Worm (Caenorhabditis elegans) whole organism, L3 larva: ENCODE results near the gene T24C2.5.

Experiments used
- ceh-16 ChIP-seq: sonication (generic microtip); optimal IDR thresholded peaks from 2 replicates; lab custom pipeline; 2017; ENCODE audit warnings: missing biosample characterization, missing genetic modification characterization
- ceh-28 ChIP-seq: fragments of 150-350 bp; optimal IDR thresholded peaks from 2 replicates; lab custom pipeline; 2014; ENCODE audit warnings: missing biosample characterization, missing genetic modification reagents, missing genetic modification characterization
- ceh-82 ChIP-seq: fragments of 150-350 bp; optimal IDR thresholded peaks from 2 replicates; lab custom pipeline; 2014; ENCODE audit warnings: missing biosample characterization, missing genetic modification characterization
- ceh-9 ChIP-seq: sonication (generic microtip); optimal IDR thresholded peaks from 2 replicates; lab custom pipeline; 2018; ENCODE audit warnings: missing biosample characterization, missing genetic modification characterization
- daf-12 ChIP-seq: fragments of 150-350 bp; optimal IDR thresholded peaks from 2 replicates; lab custom pipeline; 2014; ENCODE audit warnings: missing biosample characterization, missing genetic modification reagents, missing genetic modification characterization
- egl-27 ChIP-seq: sonication (generic microtip); optimal IDR thresholded peaks from 4 replicates; lab custom pipeline; 2017; ENCODE audit warnings: missing biosample characterization, missing genetic modification reagents, missing genetic modification characterization
- egl-5 ChIP-seq: fragments of 150-350 bp; optimal IDR thresholded peaks from 2 replicates; lab custom pipeline; 2017; ENCODE audit warnings: missing biosample characterization, missing genetic modification reagents, missing genetic modification characterization, inconsistent platforms
- elt-1 ChIP-seq: fragments of 150-350 bp; optimal IDR thresholded peaks from 2 replicates; lab custom pipeline; 2014; ENCODE audit warnings: missing biosample characterization, missing genetic modification characterization
- elt-2 ChIP-seq: sonication (generic microtip); optimal IDR thresholded peaks from 2 replicates; lab custom pipeline; 2016; ENCODE audit warnings: missing genetic modification reagents, mild to moderate bottlenecking, missing genetic modification characterization, missing compliant biosample characterization
- eor-1 ChIP-seq, 2 experiments: fragments of 150-350 bp; optimal IDR thresholded peaks; 2 replicates each; lab custom pipeline; 2014 to 2018; ENCODE audit warnings: missing biosample characterization in 2 of 2, missing genetic modification characterization in 2 of 2
- fkh-10 ChIP-seq: sonication (generic microtip); optimal IDR thresholded peaks from 2 replicates; lab custom pipeline; 2017; ENCODE audit warnings: missing biosample characterization, missing genetic modification reagents, missing genetic modification characterization
- fkh-2 ChIP-seq: fragments of 150-350 bp; optimal IDR thresholded peaks from 2 replicates; lab custom pipeline; 2014; ENCODE audit warnings: missing biosample characterization, missing genetic modification reagents, missing genetic modification characterization
- hmg-11 ChIP-seq: sonication (generic microtip); optimal IDR thresholded peaks from 2 replicates; lab custom pipeline; 2016; ENCODE audit warnings: missing genetic modification characterization, missing compliant biosample characterization
- jun-1 ChIP-seq: fragments of 150-350 bp; optimal IDR thresholded peaks from 2 replicates; lab custom pipeline; 2014; ENCODE audit warnings: missing biosample characterization, missing genetic modification reagents, missing genetic modification characterization
- lin-15B ChIP-seq: fragments of 150-350 bp; optimal IDR thresholded peaks from 2 replicates; lab custom pipeline; 2014; ENCODE audit warnings: missing biosample characterization, missing genetic modification characterization
- lin-39 ChIP-seq: fragments of 150-350 bp; optimal IDR thresholded peaks from 2 replicates; lab custom pipeline; 2018; ENCODE audit warnings: missing biosample characterization, missing genetic modification reagents, missing genetic modification characterization
- lsy-12 ChIP-seq: sonication (generic microtip); optimal IDR thresholded peaks from 2 replicates; lab custom pipeline; 2016; ENCODE audit warnings: mild to moderate bottlenecking, missing genetic modification characterization, missing compliant biosample characterization
- mdl-1 ChIP-seq: fragments of 150-350 bp; optimal IDR thresholded peaks from 2 replicates; lab custom pipeline; 2014; ENCODE audit warnings: missing biosample characterization, missing genetic modification characterization
- mml-1 ChIP-seq: fragments of 150-350 bp; sonication (generic microtip); optimal IDR thresholded peaks from 3 replicates; lab custom pipeline; 2014; ENCODE audit warnings: missing biosample characterization, missing genetic modification characterization
- nfya-1 ChIP-seq: sonication (generic microtip); optimal IDR thresholded peaks from 2 replicates; lab custom pipeline; 2017; ENCODE audit warnings: missing genetic modification characterization, mild to moderate bottlenecking, missing compliant biosample characterization, antibody characterized with exemption, moderate library complexity; ENCODE audit not compliant: insufficient read depth
- nhr-12 ChIP-seq: fragments of 150-350 bp; optimal IDR thresholded peaks from 2 replicates; lab custom pipeline; 2014; ENCODE audit warnings: missing biosample characterization, missing genetic modification characterization
- nhr-23 ChIP-seq: fragments of 150-350 bp; optimal IDR thresholded peaks from 2 replicates; lab custom pipeline; 2014; ENCODE audit warnings: missing biosample characterization, missing genetic modification reagents, missing genetic modification characterization
- nhr-237 ChIP-seq: fragments of 150-350 bp; optimal IDR thresholded peaks from 2 replicates; lab custom pipeline; 2014; ENCODE audit warnings: missing biosample characterization, missing genetic modification characterization
- nhr-25 ChIP-seq: sonication (generic microtip); optimal IDR thresholded peaks from 2 replicates; lab custom pipeline; 2017; ENCODE audit warnings: missing biosample characterization, missing genetic modification characterization
- nhr-28 ChIP-seq: fragments of 150-350 bp; optimal IDR thresholded peaks from 2 replicates; lab custom pipeline; 2014; ENCODE audit warnings: missing biosample characterization, missing genetic modification characterization
- nhr-43 ChIP-seq: sonication (generic microtip); optimal IDR thresholded peaks from 2 replicates; lab custom pipeline; 2016; ENCODE audit warnings: mild to moderate bottlenecking, missing genetic modification characterization, missing compliant biosample characterization; ENCODE audit not compliant: poor library complexity, severe bottlenecking
- nhr-67 ChIP-seq: fragments of 150-350 bp; optimal IDR thresholded peaks from 2 replicates; lab custom pipeline; 2014; ENCODE audit warnings: missing biosample characterization, missing genetic modification characterization
- nhr-76 ChIP-seq: fragments of 150-350 bp; sonication (generic microtip); optimal IDR thresholded peaks from 5 replicates; lab custom pipeline; 2014; ENCODE audit warnings: missing biosample characterization, missing genetic modification characterization
- nhr-77 ChIP-seq: fragments of 150-350 bp; optimal IDR thresholded peaks from 2 replicates; lab custom pipeline; 2014; ENCODE audit warnings: missing biosample characterization, missing genetic modification characterization
- pha-4 ChIP-seq: fragments of 150-350 bp; optimal IDR thresholded peaks from 2 replicates; lab custom pipeline; 2014; ENCODE audit warnings: missing biosample characterization, missing genetic modification reagents, missing genetic modification characterization
- pqm-1 ChIP-seq: fragments of 150-350 bp; optimal IDR thresholded peaks from 2 replicates; lab custom pipeline; 2017; ENCODE audit warnings: missing biosample characterization, missing genetic modification characterization, inconsistent platforms
- sea-2 ChIP-seq: fragments of 150-350 bp; sonication (generic microtip); optimal IDR thresholded peaks from 4 replicates; lab custom pipeline; 2014; ENCODE audit warnings: missing biosample characterization, missing genetic modification reagents, missing genetic modification characterization
- tbx-2 ChIP-seq: sonication (generic microtip); optimal IDR thresholded peaks from 2 replicates; lab custom pipeline; 2016; ENCODE audit warnings: mild to moderate bottlenecking, missing genetic modification characterization, missing compliant biosample characterization
- unc-39 ChIP-seq: sonication (generic microtip); optimal IDR thresholded peaks from 4 replicates; lab custom pipeline; 2017; ENCODE audit warnings: missing biosample characterization, missing genetic modification characterization
- unc-62 ChIP-seq: fragments of 150-350 bp; sonication (generic microtip); optimal IDR thresholded peaks from 4 replicates; lab custom pipeline; 2014; ENCODE audit warnings: missing biosample characterization, missing genetic modification reagents, missing genetic modification characterization
- zag-1 ChIP-seq: fragments of 150-350 bp; optimal IDR thresholded peaks from 2 replicates; lab custom pipeline; 2014; ENCODE audit warnings: missing biosample characterization, missing genetic modification characterization
- ztf-11 ChIP-seq: fragments of 150-350 bp; optimal IDR thresholded peaks from 2 replicates; lab custom pipeline; 2014; ENCODE audit warnings: missing biosample characterization, missing genetic modification characterization
- ztf-4 ChIP-seq: fragments of 150-350 bp; optimal IDR thresholded peaks from 2 replicates; lab custom pipeline; 2014; ENCODE audit warnings: missing biosample characterization, missing genetic modification characterization

T24C2.5 gene

ce11 chrX:14565245-14565644 is 31.0 kb downstream of the T24C2.5 start:
- TF ChIP-seq lin-39 (tag; lab: Kevin White, UChicago) (peak; percentile 9), unc-39 (tag; lab: Kevin White, UChicago) (no peak)

ce11 chrX:14566047-14566446 is 31.8 kb downstream of the T24C2.5 start:
- no peak for TF ChIP-seq fkh-10 (GFP tag; lab: Kevin White, UChicago)
- no peak for TF ChIP-seq nhr-76 (tag; lab: Kevin White, UChicago)
- TF ChIP-seq nhr-23 (tag; lab: Kevin White, UChicago), result peak; percentile 6
- no peak for TF ChIP-seq ztf-4 (tag; lab: Kevin White, UChicago)
- TF ChIP-seq eor-1 (tag; optimal IDR thresholded peaks at IDR 0.05; lab: Kevin White, UChicago), result no peak
- TF ChIP-seq hmg-11, result no peak
- TF ChIP-seq lin-39 (tag; lab: Kevin White, UChicago), result no peak
- TF ChIP-seq mdl-1 (tag; lab: Kevin White, UChicago), result no peak
- TF ChIP-seq elt-2 (tag; lab: Kevin White, UChicago), result no peak
- TF ChIP-seq ceh-82 (tag; lab: Kevin White, UChicago), result no peak
- TF ChIP-seq egl-27 (tag; lab: Kevin White, UChicago), result no peak
- TF ChIP-seq ceh-16 (tag; lab: Kevin White, UChicago), result no peak
- TF ChIP-seq egl-5 (tag; lab: Kevin White, UChicago), result peak; percentile 16
- TF ChIP-seq nhr-67 (tag; lab: Kevin White, UChicago), result no peak
- TF ChIP-seq sea-2 (GFP tag; lab: Kevin White, UChicago), result no peak

ce11 chrX:14568258-14568763 is 34.1 kb downstream of the T24C2.5 start:
- TF ChIP-seq nhr-25 (tag; lab: Kevin White, UChicago) (peak; percentile 13), elt-2 (tag; lab: Kevin White, UChicago) (peak; percentile 9), pqm-1 (peak; percentile 65), mdl-1 (tag; lab: Kevin White, UChicago) (no peak)
- TF ChIP-seq, all 47 proteins: peak for 3

ce11 chrX:14571277-14571676 is 37.1 kb downstream of the T24C2.5 start:
- no peak for TF ChIP-seq nhr-43 (tag; lab: Kevin White, UChicago)
- TF ChIP-seq ztf-4 (tag; lab: Kevin White, UChicago), result no peak
- TF ChIP-seq nhr-77 (tag; lab: Kevin White, UChicago), result no peak
- peak; percentile 15 for TF ChIP-seq pha-4 (tag; lab: Kevin White, UChicago)
- TF ChIP-seq ceh-9 (tag; lab: Kevin White, UChicago), result no peak
- TF ChIP-seq fkh-2, result no peak
- TF ChIP-seq pqm-1, result no peak
- TF ChIP-seq lin-39 (tag; lab: Kevin White, UChicago), result no peak
- TF ChIP-seq ztf-11 (tag; lab: Kevin White, UChicago), result no peak

ce11 chrX:14572419-14572818 is 38.2 kb downstream of the T24C2.5 start, which contains the start of gene lron-1:
Gene lron-1 (plus strand): TSS chrX:14572719.
- TF ChIP-seq lsy-12 (tag; lab: Kevin White, UChicago) (no peak), pha-4 (tag; lab: Kevin White, UChicago) (peak; percentile 39), nhr-12 (tag; lab: Kevin White, UChicago) (no peak), daf-12 (tag; lab: Kevin White, UChicago) (no peak)

- TF ChIP-seq nhr-28 (tag; lab: Kevin White, UChicago) (no peak), elt-1 (tag; lab: Kevin White, UChicago) (peak; percentile 96), nhr-77 (tag; lab: Kevin White, UChicago) (no peak), tbx-2 (no peak), nhr-237 (tag; lab: Kevin White, UChicago) (no peak), jun-1 (tag; lab: Kevin White, UChicago) (no peak), nhr-67 (tag; lab: Kevin White, UChicago) (no peak), lsy-12 (tag; lab: Kevin White, UChicago) (no peak), daf-12 (tag; lab: Kevin White, UChicago) (no peak), mml-1 (tag; lab: Kevin White, UChicago) (no peak), ceh-28 (tag; lab: Kevin White, UChicago) (peak; percentile 19), unc-62 (peak; percentile 6), fkh-2 (no peak), nfya-1 (tag; lab: Kevin White, UChicago) (no peak), nhr-43 (tag; lab: Kevin White, UChicago) (peak; percentile 37), nhr-23 (tag; lab: Kevin White, UChicago) (peak; percentile 99), zag-1 (no peak), lin-15B (tag; lab: Kevin White, UChicago) (no peak), nhr-25 (tag; lab: Kevin White, UChicago) (peak; percentile 92), mdl-1 (tag; lab: Kevin White, UChicago) (no peak)
- TF ChIP-seq, all 47 proteins: peak for 6
These were observed 41.7 kb downstream of the T24C2.5 start for ce11 chrX:14575920-14576319.
